Fruit fly (Drosophila melanogaster): Measurements from ENCODE around the gene CG11563.

Gene CG11563

dm6 chr3R:31717299-31718167, 19.3 kb upstream of the CG11563 start (continued):
- peak; percentile 43; the same call in 2 of the 3 replicates for TF ChIP-seq jigr1 (GFP tag; IDR thresholded peaks at IDR 0.05)
- TF ChIP-seq CG17612 (GFP tag; IDR thresholded peaks at IDR 0.05): peak; percentile 32; the same call in 1 of the 2 replicates
- TF ChIP-seq ttk (GFP tag; IDR thresholded peaks at IDR 0.05): no peak; the same call in 1 of the 2 replicates
- TF ChIP-seq CG18764 (GFP tag; optimal IDR thresholded peaks at IDR 0.05): peak; percentile 43
- peak; percentile 73 for TF ChIP-seq shn (GFP tag; optimal IDR thresholded peaks at IDR 0.05)
- TF ChIP-seq fd102C (GFP tag; optimal IDR thresholded peaks at IDR 0.05): no peak
- TF ChIP-seq CG43689 (GFP tag; IDR thresholded peaks at IDR 0.05): no peak
- peak; percentile 73 for TF ChIP-seq grau (tag; optimal IDR thresholded peaks at IDR 0.05)
- peak; percentile 25 for TF ChIP-seq D19B (GFP tag; optimal IDR thresholded peaks at IDR 0.05)
- TF ChIP-seq Mes4 (GFP tag; optimal IDR thresholded peaks at IDR 0.05): peak; percentile 58
- TF ChIP-seq esg (GFP tag; conservative IDR thresholded peaks at IDR 0.05): peak; percentile 60
- TF ChIP-seq HLHmδ (GFP tag; optimal IDR thresholded peaks at IDR 0.05): no peak
- peak; percentile 19 for TF ChIP-seq CG14710 (tag; optimal IDR thresholded peaks at IDR 0.05)
- peak; percentile 79 for TF ChIP-seq lilli (GFP tag; optimal IDR thresholded peaks at IDR 0.05)
- TF ChIP-seq CG11504 (tag; optimal IDR thresholded peaks at IDR 0.05): peak; percentile 76
- no peak for TF ChIP-seq CG4404 (GFP tag; IDR thresholded peaks at IDR 0.05)
- TF ChIP-seq pb (GFP tag; optimal IDR thresholded peaks at IDR 0.05): peak; percentile 52
- no peak for TF ChIP-seq CG6765 (GFP tag; optimal IDR thresholded peaks at IDR 0.05)
- peak; percentile 26 to 79 for TF ChIP-seq Hr51 (GFP tag; optimal IDR thresholded peaks at IDR 0.05)
- no peak for TF ChIP-seq CG2116 (GFP tag; optimal IDR thresholded peaks at IDR 0.05)
- TF ChIP-seq Usf (GFP tag; optimal IDR thresholded peaks at IDR 0.05): no peak
- peak; percentile 18 for TF ChIP-seq CG11723 (GFP tag; optimal IDR thresholded peaks at IDR 0.05)
- peak; percentile 66 for TF ChIP-seq HLH54F (GFP tag; optimal IDR thresholded peaks at IDR 0.05)
- TF ChIP-seq fd96Cb (tag; optimal IDR thresholded peaks at IDR 0.05): peak; percentile 58
- peak; percentile 62 for TF ChIP-seq CG12769 (tag; optimal IDR thresholded peaks at IDR 0.05)
- TF ChIP-seq Bdp1 (GFP tag; optimal IDR thresholded peaks at IDR 0.05): peak; percentile 15
- TF ChIP-seq mirr (GFP tag; optimal IDR thresholded peaks at IDR 0.05): no peak
- no peak for TF ChIP-seq repo (GFP tag; optimal IDR thresholded peaks at IDR 0.05)
- TF ChIP-seq HLH3B (GFP tag; IDR thresholded peaks at IDR 0.05): peak; percentile 60; the same call in 1 of the 2 replicates
- TF ChIP-seq CG31388 (GFP tag; optimal IDR thresholded peaks at IDR 0.05): no peak
- peak; percentile 23 for TF ChIP-seq CG1602 (GFP tag; optimal IDR thresholded peaks at IDR 0.05)
- TF ChIP-seq Hsf (GFP tag; optimal IDR thresholded peaks at IDR 0.05): peak; percentile 63
- 0 out of 3 replicates have a peak, but pooled peaks have one; percentile 5 for TF ChIP-seq gce (GFP tag; IDR thresholded peaks at IDR 0.05)
- TF ChIP-seq Dref (GFP tag; IDR thresholded peaks at IDR 0.05): no peak
- TF ChIP-seq CG4617 (GFP tag; optimal IDR thresholded peaks at IDR 0.05; ENCODE audit: borderline replicate concordance): no peak
- TF ChIP-seq CG13894 (tag; optimal IDR thresholded peaks at IDR 0.05): peak; percentile 5
- TF ChIP-seq CG10462 (GFP tag; optimal IDR thresholded peaks at IDR 0.05): peak; percentile 33
- peak; percentile 82 for TF ChIP-seq crol (GFP tag; IDR thresholded peaks at IDR 0.05)
- TF ChIP-seq dati (GFP tag; IDR thresholded peaks at IDR 0.05): no peak
- TF ChIP-seq CG3163 (GFP tag; optimal IDR thresholded peaks at IDR 0.05): no peak
- TF ChIP-seq gsb (GFP tag; IDR thresholded peaks at IDR 0.05): no peak
- TF ChIP-seq otp (GFP tag; IDR thresholded peaks at IDR 0.05): no peak
- no peak for TF ChIP-seq Gsc (GFP tag; IDR thresholded peaks at IDR 0.05)
- TF ChIP-seq Meics (GFP tag; optimal IDR thresholded peaks at IDR 0.05): peak; percentile 73
- no peak for TF ChIP-seq chm (GFP tag; IDR thresholded peaks at IDR 0.05)
- no peak for TF ChIP-seq CG6254 (GFP tag; optimal IDR thresholded peaks at IDR 0.05)
- TF ChIP-seq Hmr (GFP tag; optimal IDR thresholded peaks at IDR 0.05): peak; percentile 78
- TF ChIP-seq E2f2 (GFP tag; IDR thresholded peaks at IDR 0.05): peak; percentile 43; the same call in 1 of the 2 replicates
- no peak for TF ChIP-seq Lim3 (GFP tag; IDR thresholded peaks at IDR 0.05)
